Worm (Caenorhabditis elegans): ENCODE measurements around the gene T03F6.6.

The T03F6.6 gene

ce11 chrIII:13344538-13345136 is 35.5 kb downstream of the T03F6.6 start, which contains the start of gene acaa-2:
acaa-2 (plus strand) TSS chrIII:13344937.
- TF ChIP-seq sox-4 (tag; optimal IDR thresholded peaks at IDR 0.05) (no peak), skn-1 (tag; optimal IDR thresholded peaks at IDR 0.05) (peak; percentile 81), nhr-85 (tag) (peak; percentile 51), hlh-17 (GFP tag; optimal IDR thresholded peaks at IDR 0.05; ENCODE audit: borderline replicate concordance) (no peak), mdl-1 (tag; optimal IDR thresholded peaks at IDR 0.05) (no peak), xbp-1 (tag; optimal IDR thresholded peaks at IDR 0.05) (no peak), tlp-1 (tag; optimal IDR thresholded peaks at IDR 0.05) (no peak), fkh-10 (GFP tag; optimal IDR thresholded peaks at IDR 0.05) (no peak), blmp-1 (tag; optimal IDR thresholded peaks at IDR 0.05) (peak; percentile 52), nhr-71 (tag; optimal IDR thresholded peaks at IDR 0.05) (peak; percentile 42), fkh-4 (tag; optimal IDR thresholded peaks at IDR 0.05; ENCODE audit: borderline replicate concordance) (no peak), nhr-11 (tag; optimal IDR thresholded peaks at IDR 0.05) (no peak), lsy-2 (tag; optimal IDR thresholded peaks at IDR 0.05) (peak in 1 of 2 experiments; percentile 14), lir-3 (tag; optimal IDR thresholded peaks at IDR 0.05; ENCODE audit: poor library complexity) (no peak), nhr-20 (tag; optimal IDR thresholded peaks at IDR 0.05) (peak; percentile 46), hlh-4 (tag; optimal IDR thresholded peaks at IDR 0.05) (no peak), nhr-90 (tag; optimal IDR thresholded peaks at IDR 0.05; ENCODE audit: poor library complexity) (peak; percentile 26), mef-2 (tag; optimal IDR thresholded peaks at IDR 0.05) (no peak), elt-3 (tag; optimal IDR thresholded peaks at IDR 0.05) (peak in 1 of 6 experiments; percentile 17), efl-1 (optimal IDR thresholded peaks at IDR 0.05) (no peak), efl-1 (GFP tag; optimal IDR thresholded peaks at IDR 0.05 in 1 of 2) (no peak), lin-14 (GFP tag; optimal IDR thresholded peaks at IDR 0.05) (peak; percentile 44), lin-39 (tag; optimal IDR thresholded peaks at IDR 0.05) (no peak), snu-23 (GFP tag; optimal IDR thresholded peaks at IDR 0.05) (peak; percentile 54), lin-35 (GFP tag; optimal IDR thresholded peaks at IDR 0.05) (peak in 1 of 2 experiments; percentile 33)

- TF ChIP-seq ces-1 (GFP tag; optimal IDR thresholded peaks at IDR 0.05), result no peak
- no peak for TF ChIP-seq efl-1 (optimal IDR thresholded peaks at IDR 0.05)
- peak in 1 of 2 experiments; percentile 58 for TF ChIP-seq efl-1 (GFP tag; optimal IDR thresholded peaks at IDR 0.05 in 1 of 2)
Measured at ce11 chrIII:13343562-13344139, 36.4 kb downstream of the T03F6.6 start.

- TF ChIP-seq egl-13 (tag; optimal IDR thresholded peaks at IDR 0.05), result no peak
- no peak for TF ChIP-seq lin-14 (GFP tag; optimal IDR thresholded peaks at IDR 0.05)
- TF ChIP-seq ceh-63 (GFP tag; optimal IDR thresholded peaks at IDR 0.05), result no peak
- no peak for TF ChIP-seq sox-4 (tag; optimal IDR thresholded peaks at IDR 0.05)
- TF ChIP-seq mab-9 (GFP tag; IDR thresholded peaks at IDR 0.05), result no peak
- no peak for TF ChIP-seq sup-37 (GFP tag; optimal IDR thresholded peaks at IDR 0.05)
- no peak for TF ChIP-seq blmp-1 (tag; optimal IDR thresholded peaks at IDR 0.05)
Measured at ce11 chrIII:13343117-13343516, 37.0 kb downstream of the T03F6.6 start, which contains the start of gene ife-1. ife-1 (plus strand) TSS chrIII:13343417.

- TF ChIP-seq pag-3 (tag; optimal IDR thresholded peaks at IDR 0.05; ENCODE audit: borderline replicate concordance, insufficient read depth) (no peak), nhr-77 (tag; optimal IDR thresholded peaks at IDR 0.05) (no peak), blmp-1 (tag; optimal IDR thresholded peaks at IDR 0.05) (no peak), unc-130 (tag; optimal IDR thresholded peaks at IDR 0.05) (no peak), mdl-1 (tag; optimal IDR thresholded peaks at IDR 0.05) (no peak), zip-4 (GFP tag; optimal IDR thresholded peaks at IDR 0.05) (no peak), nhr-71 (tag; optimal IDR thresholded peaks at IDR 0.05) (no peak), ces-1 (GFP tag; optimal IDR thresholded peaks at IDR 0.05) (no peak), ztf-4 (tag; optimal IDR thresholded peaks at IDR 0.05) (no peak), nhr-11 (tag; optimal IDR thresholded peaks at IDR 0.05) (no peak), alr-1 (tag; optimal IDR thresholded peaks at IDR 0.05; ENCODE audit: borderline replicate concordance) (no peak), nhr-20 (tag; optimal IDR thresholded peaks at IDR 0.05) (no peak), nhr-90 (tag; optimal IDR thresholded peaks at IDR 0.05; ENCODE audit: poor library complexity) (no peak), lin-13 (GFP tag; optimal IDR thresholded peaks at IDR 0.05) (no peak), elt-3 (tag; optimal IDR thresholded peaks at IDR 0.05) (no peak), fos-1 (tag; optimal IDR thresholded peaks at IDR 0.05) (no peak), dsc-1 (tag; optimal IDR thresholded peaks at IDR 0.05) (no peak)
Measured at ce11 chrIII:13342079-13342734, 37.9 kb downstream of the T03F6.6 start, which contains the start of gene dro-1. dro-1 (plus strand) TSS chrIII:13342684.

Measured in whole organism, L1 larva.